Worm (Caenorhabditis elegans): ENCODE results near the gene srg-56.

DNA sequence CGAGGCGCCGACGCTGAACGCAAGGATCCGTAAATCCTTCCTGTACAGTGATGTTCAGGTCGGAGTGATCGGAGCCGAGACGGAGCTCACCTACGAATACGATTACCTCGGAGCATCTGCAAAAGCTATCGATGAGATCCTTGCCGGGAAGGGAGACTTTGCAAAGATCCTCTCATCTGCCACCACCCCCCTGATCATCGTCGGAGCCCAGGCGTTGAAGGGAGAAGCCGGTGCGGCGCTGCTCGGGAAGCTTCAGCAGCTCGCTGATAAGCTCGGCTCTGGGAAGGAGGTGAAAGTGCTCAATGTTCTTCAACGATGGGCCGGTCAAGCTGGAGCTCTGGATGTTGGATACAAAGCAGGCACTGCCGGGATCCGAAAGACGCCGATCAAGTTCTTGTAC is 34.8 kb downstream of the srg-56 start:
- TF ChIP-seq pqm-1 (tag; optimal IDR thresholded peaks at IDR 0.05) (no peak), nfya-1 (tag; optimal IDR thresholded peaks at IDR 0.05) (no peak), pha-4 (tag; optimal IDR thresholded peaks at IDR 0.05) (no peak), F13H6.1 (tag; optimal IDR thresholded peaks at IDR 0.05) (no peak), ref-2 (tag; optimal IDR thresholded peaks at IDR 0.05) (no peak), ama-1 (optimal IDR thresholded peaks at IDR 0.05) (no peak), ceh-9 (tag; optimal IDR thresholded peaks at IDR 0.05) (no peak)

All from whole organism, late embryonic.